In genomic region chrX:8404308-8405085, ce11 we compare ENCODE assay signal across 4 worm cellular contexts.
A peak's percentile ranks its signal among the peaks of the same experiment; 100 is the strongest.
TF ChIP-seq lines count a peak whose summit lies in the region.

No protein-coding gene starts in this region.

TF ChIP-seq in whole organism, L2 larva, 48 proteins besides CTCF, POLR2A, EP300 and RAD21 (continues in another document):
- TF ChIP-seq elt-3 (tag; optimal IDR thresholded peaks at IDR 0.05; lab: Kevin White, UChicago) (no peak), alr-1 (tag; optimal IDR thresholded peaks at IDR 0.05; lab: Kevin White, UChicago) (no peak), sma-9 (GFP tag; optimal IDR thresholded peaks at IDR 0.05; lab: Kevin White, UChicago) (peak; percentile 93), sma-9 (tag; optimal IDR thresholded peaks at IDR 0.05; lab: Kevin White, UChicago) (no peak), ama-1 (optimal IDR thresholded peaks at IDR 0.05; lab: Kevin White, UChicago) (no peak), elt-1 (tag; optimal IDR thresholded peaks at IDR 0.05; lab: Kevin White, UChicago) (no peak), snpc-4 (tag; optimal IDR thresholded peaks at IDR 0.05; lab: Kevin White, UChicago) (peak; percentile 16), F13H6.1 (tag; optimal IDR thresholded peaks at IDR 0.05; lab: Kevin White, UChicago) (peak; percentile 96), crh-2 (tag; optimal IDR thresholded peaks at IDR 0.05; lab: Kevin White, UChicago) (peak; percentile 92), skn-1 (tag; optimal IDR thresholded peaks at IDR 0.05; lab: Kevin White, UChicago) (no peak), dmd-4 (tag; optimal IDR thresholded peaks at IDR 0.05; lab: Kevin White, UChicago) (no peak), mab-5 (tag; optimal IDR thresholded peaks at IDR 0.05; lab: Kevin White, UChicago) (peak; percentile 71), ztf-4 (tag; optimal IDR thresholded peaks at IDR 0.05; lab: Kevin White, UChicago) (peak; percentile 61), nhr-11 (tag; optimal IDR thresholded peaks at IDR 0.05; lab: Kevin White, UChicago) (no peak), nhr-23 (tag; optimal IDR thresholded peaks at IDR 0.05; lab: Kevin White, UChicago) (no peak), ztf-11 (tag; optimal IDR thresholded peaks at IDR 0.05; lab: Kevin White, UChicago) (peak; percentile 56), R02D3.7 (tag; optimal IDR thresholded peaks at IDR 0.05; lab: Kevin White, UChicago) (no peak), lsy-2 (tag; optimal IDR thresholded peaks at IDR 0.05; lab: Kevin White, UChicago) (peak; percentile 74 to 78), nhr-129 (tag; optimal IDR thresholded peaks at IDR 0.05; lab: Kevin White, UChicago) (peak; percentile 95), lin-39 (tag; optimal IDR thresholded peaks at IDR 0.05; lab: Kevin White, UChicago) (no peak), nhr-21 (tag; optimal IDR thresholded peaks at IDR 0.05; lab: Kevin White, UChicago) (peak; percentile 89), peb-1 (tag; optimal IDR thresholded peaks at IDR 0.05; lab: Kevin White, UChicago) (no peak), mdl-1 (tag; optimal IDR thresholded peaks at IDR 0.05; lab: Kevin White, UChicago) (peak; percentile 64 to 83), ceh-16 (tag; optimal IDR thresholded peaks at IDR 0.05; lab: Kevin White, UChicago) (peak; percentile 51)

TF ChIP-seq in whole organism, L4 larva, 104 proteins besides CTCF, POLR2A, EP300 and RAD21 (continues in another document):
- TF ChIP-seq ceh-20 (GFP tag; IDR thresholded peaks at IDR 0.05; lab: Robert Waterston, UW), result peak; percentile 95
- peak; percentile 90 for TF ChIP-seq nhr-102 (tag; optimal IDR thresholded peaks at IDR 0.05; lab: Kevin White, UChicago)
- TF ChIP-seq ceh-44 (GFP tag; IDR thresholded peaks at IDR 0.05; lab: Robert Waterston, UW), result peak; percentile 94
- no peak for TF ChIP-seq lin-39 (tag; optimal IDR thresholded peaks at IDR 0.05; lab: Kevin White, UChicago)
- peak; percentile 19 for TF ChIP-seq fkh-10 (GFP tag; optimal IDR thresholded peaks at IDR 0.05; lab: Kevin White, UChicago)
- TF ChIP-seq F37D6.2 (tag; optimal IDR thresholded peaks at IDR 0.05; lab: Kevin White, UChicago), result peak; percentile 87
- peak; percentile 79 for TF ChIP-seq F49E8.2 (tag; optimal IDR thresholded peaks at IDR 0.05; lab: Kevin White, UChicago; ENCODE audit: borderline replicate concordance)
- TF ChIP-seq dve-1 (tag; optimal IDR thresholded peaks at IDR 0.05; lab: Kevin White, UChicago; ENCODE audit: insufficient read depth), result peak; percentile 89
- TF ChIP-seq ZK337.2 (GFP tag; IDR thresholded peaks at IDR 0.05; lab: Robert Waterston, UW), result peak; percentile 90
- peak in 1 of 2 experiments; percentile 90 for TF ChIP-seq unc-62 (GFP tag; optimal IDR thresholded peaks at IDR 0.05 in 1 of 2; lab: Kevin White, UChicago)
- TF ChIP-seq unc-62 (tag; optimal IDR thresholded peaks at IDR 0.05; lab: Kevin White, UChicago), result no peak
- TF ChIP-seq ztf-7 (tag; optimal IDR thresholded peaks at IDR 0.05; lab: Kevin White, UChicago), result peak; percentile 67
- no peak for TF ChIP-seq ZK546.5 (tag; optimal IDR thresholded peaks at IDR 0.05; lab: Kevin White, UChicago)
- TF ChIP-seq lin-13 (GFP tag; optimal IDR thresholded peaks at IDR 0.05; lab: Kevin White, UChicago), result peak; percentile 81
- TF ChIP-seq pha-4 (GFP tag; IDR thresholded peaks at IDR 0.05; lab: Robert Waterston, UW), result peak; percentile 96
- no peak for TF ChIP-seq pha-4 (tag; optimal IDR thresholded peaks at IDR 0.05; lab: Kevin White, UChicago)
- peak; percentile 10 for TF ChIP-seq pqm-1 (tag; optimal IDR thresholded peaks at IDR 0.05; lab: Kevin White, UChicago)
- peak; percentile 96 for TF ChIP-seq F44E2.7 (GFP tag; IDR thresholded peaks at IDR 0.05; lab: Robert Waterston, UW)
- no peak for TF ChIP-seq egl-27 (tag; optimal IDR thresholded peaks at IDR 0.05; lab: Kevin White, UChicago)
- peak; percentile 99 for TF ChIP-seq aha-1 (tag; lab: Kevin White, UChicago)
- no peak for TF ChIP-seq ama-1 (optimal IDR thresholded peaks at IDR 0.05; lab: Kevin White, UChicago)
- peak; percentile 98 for TF ChIP-seq tra-1 (GFP tag; IDR thresholded peaks at IDR 0.05; lab: Robert Waterston, UW)
- TF ChIP-seq vab-7 (GFP tag; IDR thresholded peaks at IDR 0.05; lab: Robert Waterston, UW), result peak; percentile 99
- TF ChIP-seq ctbp-1 (GFP tag; IDR thresholded peaks at IDR 0.05; lab: Robert Waterston, UW), result peak; percentile 98

TF ChIP-seq in whole organism, late embryonic, 69 proteins besides CTCF, POLR2A, EP300 and RAD21 (continues in another document):
- TF ChIP-seq fax-1 (tag; optimal IDR thresholded peaks at IDR 0.05; lab: Kevin White, UChicago) (peak; percentile 90), tbx-2 (tag; optimal IDR thresholded peaks at IDR 0.05; lab: Kevin White, UChicago) (peak; percentile 98), ceh-45 (GFP tag; IDR thresholded peaks at IDR 0.05; lab: Robert Waterston, UW) (peak; percentile 98), elt-2 (tag; optimal IDR thresholded peaks at IDR 0.05; lab: Kevin White, UChicago) (peak; percentile 97), madf-2 (tag; optimal IDR thresholded peaks at IDR 0.05; lab: Kevin White, UChicago) (peak; percentile 89), elt-4 (tag; optimal IDR thresholded peaks at IDR 0.05; lab: Kevin White, UChicago) (peak; percentile 74), ahr-1 (tag; optimal IDR thresholded peaks at IDR 0.05; lab: Kevin White, UChicago) (peak; percentile 93), rnt-1 (tag; optimal IDR thresholded peaks at IDR 0.05; lab: Kevin White, UChicago) (peak; percentile 98), ceh-30 (tag; optimal IDR thresholded peaks at IDR 0.05; lab: Kevin White, UChicago) (peak; percentile 85), eyg-1 (tag; optimal IDR thresholded peaks at IDR 0.05; lab: Kevin White, UChicago) (peak; percentile 95), ceh-31 (tag; optimal IDR thresholded peaks at IDR 0.05; lab: Kevin White, UChicago) (peak; percentile 95), pqm-1 (tag; optimal IDR thresholded peaks at IDR 0.05; lab: Kevin White, UChicago) (peak; percentile 88), dmd-4 (tag; optimal IDR thresholded peaks at IDR 0.05; lab: Kevin White, UChicago; ENCODE audit: borderline replicate concordance) (peak; percentile 93), ceh-48 (tag; optimal IDR thresholded peaks at IDR 0.05; lab: Kevin White, UChicago) (peak; percentile 87), ceh-24 (tag; optimal IDR thresholded peaks at IDR 0.05; lab: Kevin White, UChicago) (peak; percentile 78), ref-2 (tag; optimal IDR thresholded peaks at IDR 0.05; lab: Kevin White, UChicago) (peak; percentile 96), ceh-18 (tag; optimal IDR thresholded peaks at IDR 0.05; lab: Kevin White, UChicago) (peak; percentile 98), ceh-2 (tag; optimal IDR thresholded peaks at IDR 0.05; lab: Kevin White, UChicago) (peak; percentile 92), sox-4 (tag; optimal IDR thresholded peaks at IDR 0.05; lab: Kevin White, UChicago) (peak; percentile 96), tbx-7 (tag; optimal IDR thresholded peaks at IDR 0.05; lab: Kevin White, UChicago) (peak; percentile 77), odd-2 (tag; optimal IDR thresholded peaks at IDR 0.05; lab: Kevin White, UChicago) (peak; percentile 76), ceh-19 (GFP tag; optimal IDR thresholded peaks at IDR 0.05; lab: Kevin White, UChicago) (peak; percentile 97), unc-3 (GFP tag; conservative IDR thresholded peaks at IDR 0.05; lab: Robert Waterston, UW) (peak; percentile 96), unc-3 (tag; optimal IDR thresholded peaks at IDR 0.05; lab: Kevin White, UChicago) (peak; percentile 90), ttx-3 (tag; optimal IDR thresholded peaks at IDR 0.05; lab: Kevin White, UChicago) (peak; percentile 93), pros-1 (tag; optimal IDR thresholded peaks at IDR 0.05; lab: Kevin White, UChicago) (peak; percentile 67)

TF ChIP-seq in whole organism, mixed stage, embryonic, 35 proteins besides CTCF, POLR2A, EP300 and RAD21 (continues in another document):
- TF ChIP-seq sem-2 (GFP tag; optimal IDR thresholded peaks at IDR 0.05; lab: Kevin White, UChicago), result peak; percentile 91
- peak; percentile 36 for TF ChIP-seq elt-3 (tag; optimal IDR thresholded peaks at IDR 0.05; lab: Kevin White, UChicago)
- peak; percentile 97 for TF ChIP-seq ceh-83 (GFP tag; optimal IDR thresholded peaks at IDR 0.05; lab: Kevin White, UChicago)
- TF ChIP-seq snpc-4 (tag; optimal IDR thresholded peaks at IDR 0.05; lab: Kevin White, UChicago), result no peak
- TF ChIP-seq flh-1 (GFP tag; optimal IDR thresholded peaks at IDR 0.05; lab: Kevin White, UChicago), result peak; percentile 89
- TF ChIP-seq M03D4.4 (tag; optimal IDR thresholded peaks at IDR 0.05; lab: Kevin White, UChicago), result peak; percentile 96
- peak; percentile 82 for TF ChIP-seq mep-1 (tag; optimal IDR thresholded peaks at IDR 0.05; lab: Kevin White, UChicago)
- TF ChIP-seq ceh-39 (tag; optimal IDR thresholded peaks at IDR 0.05; lab: Kevin White, UChicago), result no peak
- peak; percentile 98 for TF ChIP-seq drap-1 (GFP tag; optimal IDR thresholded peaks at IDR 0.05; lab: Kevin White, UChicago)
- TF ChIP-seq zip-8 (tag; optimal IDR thresholded peaks at IDR 0.05; lab: Kevin White, UChicago), result peak; percentile 45
- peak; percentile 98 for TF ChIP-seq sptf-1 (tag; optimal IDR thresholded peaks at IDR 0.05; lab: Kevin White, UChicago)
- TF ChIP-seq lsy-2 (tag; optimal IDR thresholded peaks at IDR 0.05; lab: Kevin White, UChicago), result peak; percentile 67
- TF ChIP-seq blmp-1 (tag; optimal IDR thresholded peaks at IDR 0.05; lab: Kevin White, UChicago), result no peak
- peak; percentile 99 for TF ChIP-seq mls-2 (tag; optimal IDR thresholded peaks at IDR 0.05; lab: Kevin White, UChicago)
- no peak for TF ChIP-seq nhr-76 (tag; optimal IDR thresholded peaks at IDR 0.05; lab: Kevin White, UChicago)
- peak; percentile 80 for TF ChIP-seq pha-4 (tag; optimal IDR thresholded peaks at IDR 0.05; lab: Kevin White, UChicago)
- peak; percentile 55 for TF ChIP-seq hlh-1 (tag; optimal IDR thresholded peaks at IDR 0.05; lab: Kevin White, UChicago)
- TF ChIP-seq ztf-11 (tag; optimal IDR thresholded peaks at IDR 0.05; lab: Kevin White, UChicago), result peak; percentile 73
- peak; percentile 97 for TF ChIP-seq cnd-1 (tag; optimal IDR thresholded peaks at IDR 0.05; lab: Kevin White, UChicago)
- peak; percentile 59 for TF ChIP-seq lin-13 (tag; optimal IDR thresholded peaks at IDR 0.05; lab: Kevin White, UChicago)
- TF ChIP-seq nhr-28 (tag; optimal IDR thresholded peaks at IDR 0.05; lab: Kevin White, UChicago), result peak; percentile 57
- TF ChIP-seq ces-1 (GFP tag; optimal IDR thresholded peaks at IDR 0.05; lab: Kevin White, UChicago), result peak; percentile 85
- peak; percentile 95 for TF ChIP-seq tbx-8 (GFP tag; optimal IDR thresholded peaks at IDR 0.05; lab: Kevin White, UChicago)
- TF ChIP-seq mab-5 (tag; optimal IDR thresholded peaks at IDR 0.05; lab: Kevin White, UChicago), result peak; percentile 74
- peak; percentile 94 for TF ChIP-seq ceh-43 (GFP tag; optimal IDR thresholded peaks at IDR 0.05; lab: Kevin White, UChicago)
- TF ChIP-seq nhr-2 (tag; optimal IDR thresholded peaks at IDR 0.05; lab: Kevin White, UChicago), result no peak
- peak; percentile 94 for TF ChIP-seq lin-32 (GFP tag; optimal IDR thresholded peaks at IDR 0.05; lab: Kevin White, UChicago)
- TF ChIP-seq bed-3 (GFP tag; optimal IDR thresholded peaks at IDR 0.05; lab: Kevin White, UChicago), result peak; percentile 93
- TF ChIP-seq unc-39 (tag; optimal IDR thresholded peaks at IDR 0.05; lab: Kevin White, UChicago), result peak; percentile 79
